Worm (Caenorhabditis elegans) whole organism, L2 larva: ENCODE results near the gene cdk-1.

ENCODE experiments used
- C34F6.9 ChIP-seq: fragments of 150-350 bp; optimal IDR thresholded peaks from 2 replicates; lab custom pipeline; 2014; ENCODE audit warnings: missing biosample characterization, missing genetic modification characterization
- F13H6.1 ChIP-seq: sonication (generic microtip); optimal IDR thresholded peaks from 2 replicates; lab custom pipeline; 2016; ENCODE audit warnings: missing genetic modification characterization, missing compliant biosample characterization
- Y55F3AM.14 ChIP-seq: fragments of 200-800 bp; sonication (Bioruptor generic); optimal IDR thresholded peaks from 2 replicates; lab custom pipeline; 2018; ENCODE audit warnings: mild to moderate bottlenecking, missing genetic modification characterization, missing compliant biosample characterization
- ZK546.5 ChIP-seq: sonication (generic microtip); optimal IDR thresholded peaks from 2 replicates; lab custom pipeline; 2017; ENCODE audit warnings: missing biosample characterization, missing genetic modification characterization
- alr-1 ChIP-seq: fragments of 150-350 bp; optimal IDR thresholded peaks from 2 replicates; lab custom pipeline; 2014; ENCODE audit warnings: missing biosample characterization, missing genetic modification characterization
- aly-2 ChIP-seq: fragments of 150-350 bp; optimal IDR thresholded peaks from 2 replicates; lab custom pipeline; 2014; ENCODE audit warnings: missing biosample characterization, missing genetic modification characterization
- blmp-1 ChIP-seq: sonication (generic microtip); optimal IDR thresholded peaks from 2 replicates; lab custom pipeline; 2017; ENCODE audit warnings: missing genetic modification characterization, mild to moderate bottlenecking, missing compliant biosample characterization, antibody characterized with exemption, moderate library complexity; ENCODE audit not compliant: insufficient read depth
- ceh-16 ChIP-seq: fragments of 150-350 bp; optimal IDR thresholded peaks from 2 replicates; lab custom pipeline; 2014; ENCODE audit warnings: missing biosample characterization, missing genetic modification characterization
- ceh-82 ChIP-seq: fragments of 150-350 bp; optimal IDR thresholded peaks from 2 replicates; lab custom pipeline; 2014; ENCODE audit warnings: missing biosample characterization, missing genetic modification characterization
- crh-2 ChIP-seq: sonication (generic microtip); optimal IDR thresholded peaks from 2 replicates; lab custom pipeline; 2017; ENCODE audit warnings: missing biosample characterization, missing genetic modification characterization
- dmd-4 ChIP-seq: sonication (generic microtip); optimal IDR thresholded peaks from 2 replicates; lab custom pipeline; 2017; ENCODE audit warnings: missing biosample characterization, missing genetic modification characterization
- egl-27 ChIP-seq: sonication (generic microtip); optimal IDR thresholded peaks from 3 replicates; lab custom pipeline; 2017; ENCODE audit warnings: missing biosample characterization, missing genetic modification reagents, missing genetic modification characterization
- elt-1 ChIP-seq: fragments of 150-350 bp; optimal IDR thresholded peaks from 2 replicates; lab custom pipeline; 2014; ENCODE audit warnings: missing biosample characterization, missing genetic modification characterization
- fos-1 ChIP-seq: fragments of 150-350 bp; optimal IDR thresholded peaks from 2 replicates; lab custom pipeline; 2014; ENCODE audit warnings: missing biosample characterization, missing genetic modification characterization
- gmeb-1 ChIP-seq: fragments of 150-350 bp; optimal IDR thresholded peaks from 2 replicates; lab custom pipeline; 2014; ENCODE audit warnings: missing biosample characterization, missing genetic modification characterization
- lin-11 ChIP-seq: fragments of 150-350 bp; sonication (generic microtip); optimal IDR thresholded peaks from 2 replicates; lab custom pipeline; 2014; ENCODE audit warnings: missing biosample characterization, missing genetic modification characterization, inconsistent platforms, mixed read lengths
- lin-39 ChIP-seq: fragments of 150-350 bp; optimal IDR thresholded peaks from 2 replicates; lab custom pipeline; 2014; ENCODE audit warnings: missing biosample characterization, missing genetic modification reagents, missing genetic modification characterization
- lsy-2 ChIP-seq, 2 experiments: fragments of 150-350 bp in 1 of 2; sonication (generic microtip) in 1 of 2; optimal IDR thresholded peaks; 2 replicates each; lab custom pipeline; 2014 to 2017; ENCODE audit warnings: missing biosample characterization in 2 of 2, missing genetic modification characterization in 2 of 2
- mab-5 ChIP-seq: fragments of 150-350 bp; optimal IDR thresholded peaks from 2 replicates; lab custom pipeline; 2014; ENCODE audit warnings: missing biosample characterization, missing genetic modification characterization
- mbf-1 ChIP-seq: sonication (generic microtip); optimal IDR thresholded peaks from 2 replicates; lab custom pipeline; 2017; ENCODE audit warnings: missing biosample characterization, missing genetic modification characterization
- nhr-11 ChIP-seq: fragments of 150-350 bp; optimal IDR thresholded peaks from 2 replicates; lab custom pipeline; 2014; ENCODE audit warnings: missing biosample characterization, missing genetic modification characterization
- nhr-12 ChIP-seq: fragments of 150-350 bp; optimal IDR thresholded peaks from 2 replicates; lab custom pipeline; 2014; ENCODE audit warnings: missing biosample characterization, missing genetic modification characterization
- nhr-129 ChIP-seq: fragments of 150-350 bp; optimal IDR thresholded peaks from 2 replicates; lab custom pipeline; 2014; ENCODE audit warnings: missing biosample characterization, missing genetic modification characterization
- nhr-21 ChIP-seq: fragments of 150-350 bp; optimal IDR thresholded peaks from 2 replicates; lab custom pipeline; 2014; ENCODE audit warnings: missing biosample characterization, missing genetic modification characterization
- nhr-23 ChIP-seq: fragments of 150-350 bp; optimal IDR thresholded peaks from 2 replicates; lab custom pipeline; 2014; ENCODE audit warnings: missing biosample characterization, missing genetic modification reagents, missing genetic modification characterization
- nhr-237 ChIP-seq: fragments of 150-350 bp; optimal IDR thresholded peaks from 2 replicates; lab custom pipeline; 2014; ENCODE audit warnings: missing biosample characterization, missing genetic modification characterization
- nhr-25 ChIP-seq: fragments of 150-350 bp; sonication (generic microtip); optimal IDR thresholded peaks from 3 replicates; lab custom pipeline; 2014; ENCODE audit warnings: missing biosample characterization, missing genetic modification characterization
- peb-1 ChIP-seq: fragments of 150-350 bp; optimal IDR thresholded peaks from 2 replicates; lab custom pipeline; 2014; ENCODE audit warnings: missing biosample characterization, missing genetic modification characterization
- sem-4 ChIP-seq: fragments of 150-350 bp; optimal IDR thresholded peaks from 2 replicates; lab custom pipeline; 2014; ENCODE audit warnings: missing biosample characterization, missing genetic modification reagents, missing genetic modification characterization
- skn-1 ChIP-seq: sonication (generic microtip); optimal IDR thresholded peaks from 2 replicates; lab custom pipeline; 2017; ENCODE audit warnings: missing biosample characterization, missing genetic modification characterization
- snpc-4 ChIP-seq: fragments of 150-350 bp; optimal IDR thresholded peaks from 2 replicates; lab custom pipeline; 2014; ENCODE audit warnings: missing biosample characterization, missing genetic modification characterization
- unc-39 ChIP-seq: fragments of 150-350 bp; optimal IDR thresholded peaks from 2 replicates; lab custom pipeline; 2014; ENCODE audit warnings: missing biosample characterization, missing genetic modification characterization
- unc-55 ChIP-seq: fragments of 150-350 bp; sonication (generic microtip); optimal IDR thresholded peaks from 3 replicates; lab custom pipeline; 2014; ENCODE audit warnings: missing biosample characterization, missing genetic modification reagents, missing genetic modification characterization
- unc-62 ChIP-seq: fragments of 150-350 bp; optimal IDR thresholded peaks from 2 replicates; lab custom pipeline; 2014; ENCODE audit warnings: missing biosample characterization, missing genetic modification reagents, missing genetic modification characterization
- zag-1 ChIP-seq: fragments of 150-350 bp; optimal IDR thresholded peaks from 2 replicates; lab custom pipeline; 2014; ENCODE audit warnings: missing biosample characterization, missing genetic modification characterization
- ztf-1 ChIP-seq: fragments of 200-800 bp; sonication (Bioruptor generic); conservative IDR thresholded peaks from 2 replicates; pipeline ENCODE4 v1.3.6; 2022; ENCODE audit warnings: missing genetic modification characterization, missing compliant biosample characterization
- ztf-11 ChIP-seq: sonication (generic microtip); optimal IDR thresholded peaks from 2 replicates; lab custom pipeline; 2017; ENCODE audit warnings: missing biosample characterization, missing genetic modification characterization

cdk-1 gene

DNA sequence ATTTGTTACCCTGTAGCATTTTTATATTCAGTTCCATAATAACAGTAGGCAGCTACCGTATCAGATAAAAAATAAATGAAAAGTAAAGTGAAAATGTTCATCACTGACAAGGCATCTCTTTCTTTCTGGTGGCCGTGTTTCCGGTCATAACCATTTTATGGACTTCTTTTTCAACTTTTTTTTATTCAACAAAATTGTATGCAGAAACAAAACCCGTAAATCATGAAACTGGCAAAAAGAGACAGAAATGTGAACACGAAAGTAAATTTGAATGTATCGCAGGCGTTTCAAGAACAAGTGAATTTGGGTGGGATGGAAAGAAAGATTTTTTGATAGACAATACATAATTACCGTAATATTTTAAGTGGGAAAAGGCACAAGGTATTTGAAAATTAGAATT lies 22.2 kb upstream of the cdk-1 start, which contains the start of gene clec-162:
TSS of gene clec-162 (minus strand) at position 101 of the 400 bp plus-strand sequence.
- TF ChIP-seq lin-11 (tag; lab: Kevin White, UChicago) (no peak), crh-2 (tag; lab: Kevin White, UChicago) (no peak), ceh-16 (tag; lab: Kevin White, UChicago) (no peak), lin-39 (tag; lab: Kevin White, UChicago) (no peak)

DNA sequence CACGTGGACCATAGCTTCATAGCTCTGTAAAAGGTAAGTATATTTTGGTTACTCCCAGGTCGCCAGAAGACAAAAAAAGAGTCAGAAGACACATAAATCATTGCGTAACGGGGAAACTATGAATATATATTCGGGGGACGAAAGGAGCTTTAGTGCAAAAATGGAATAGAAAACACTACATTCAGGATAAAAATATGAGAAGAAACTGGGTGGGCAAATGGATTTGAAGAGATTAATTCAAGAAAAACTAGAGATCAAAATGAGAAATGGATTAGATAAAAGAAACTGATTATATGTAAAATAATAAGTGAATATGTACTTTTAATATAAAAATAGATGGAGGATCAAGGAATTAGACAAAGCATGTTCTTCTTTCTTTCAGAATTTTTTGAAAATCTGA lies 19.8 kb upstream of the cdk-1 start, which contains the start of gene C07A9.12:
TSS of gene C07A9.12 (minus strand) at position 101 of the 400 bp plus-strand sequence.
- TF ChIP-seq mbf-1 (no peak), aly-2 (tag; lab: Kevin White, UChicago) (no peak), lin-39 (tag; lab: Kevin White, UChicago) (no peak), nhr-23 (no peak), fos-1 (no peak), nhr-25 (tag; lab: Kevin White, UChicago) (no peak)

DNA sequence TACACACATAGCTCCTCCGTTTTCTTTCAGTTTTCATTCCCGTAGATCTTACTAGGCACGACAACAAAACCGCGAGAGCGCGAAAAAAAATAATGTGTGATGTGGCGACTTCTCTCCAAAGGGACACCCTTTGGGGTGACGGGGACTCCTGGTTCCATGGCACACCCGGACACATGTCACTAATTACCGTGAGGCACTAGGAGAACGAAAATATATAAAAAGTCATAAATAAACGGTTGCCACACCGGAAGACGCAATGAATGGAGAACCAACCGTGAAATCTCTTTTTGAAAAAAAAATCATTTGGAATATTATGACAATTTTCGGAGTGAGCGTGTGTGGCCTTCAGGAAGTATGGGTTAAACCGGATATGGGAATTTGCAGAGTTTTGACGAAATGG lies 16.9 kb upstream of the cdk-1 start:
- TF ChIP-seq unc-55 (GFP tag; lab: Kevin White, UChicago) (no peak), nhr-23 (no peak), nhr-12 (tag; lab: Kevin White, UChicago) (no peak), Y55F3AM.14 (GFP tag; lab: Kevin White, UChicago) (no peak), elt-1 (no peak), zag-1 (tag; lab: Kevin White, UChicago) (no peak), unc-62 (no peak), crh-2 (tag; lab: Kevin White, UChicago) (no peak), nhr-25 (tag; lab: Kevin White, UChicago) (no peak), ceh-82 (tag; lab: Kevin White, UChicago) (no peak), mbf-1 (no peak), egl-27 (tag; lab: Kevin White, UChicago) (no peak), sem-4 (tag; lab: Kevin White, UChicago) (no peak)

DNA sequence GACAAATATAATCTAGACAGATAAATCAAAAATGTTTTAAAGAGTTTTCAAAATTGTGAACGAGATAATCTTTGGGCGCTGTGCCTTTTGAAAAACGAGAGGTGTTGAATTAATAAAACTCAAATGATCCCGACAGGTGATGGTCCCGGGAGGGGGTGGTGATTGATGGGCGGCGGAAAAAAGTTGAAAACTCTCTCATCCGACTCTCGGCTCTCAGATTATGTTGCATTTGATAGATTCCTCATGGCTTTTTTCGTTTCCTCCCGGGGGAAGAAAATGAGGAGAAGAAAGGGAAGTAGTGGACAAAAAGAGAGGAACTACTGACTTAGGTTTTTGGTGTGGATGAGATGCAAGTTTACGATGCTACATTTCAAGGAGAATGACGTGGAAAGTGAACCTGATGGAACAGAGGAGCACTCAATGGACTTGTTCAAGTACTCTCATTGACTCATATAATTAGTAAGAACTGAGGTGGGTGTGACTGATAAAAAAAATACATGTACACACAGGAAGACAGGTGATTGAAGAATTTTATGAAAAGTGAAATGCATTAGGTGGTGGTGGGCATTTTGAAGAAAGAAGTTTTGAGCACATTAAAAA lies 15.9 kb upstream of the cdk-1 start:
- peak in 1 of 2 experiments; percentile 44 for TF ChIP-seq lsy-2 (tag; optimal IDR thresholded peaks at IDR 0.05; lab: Kevin White, UChicago)
- TF ChIP-seq C34F6.9 (tag; lab: Kevin White, UChicago) = peak; percentile 8
- peak; percentile 45 for TF ChIP-seq mab-5
- peak; percentile 40 for TF ChIP-seq zag-1 (tag; lab: Kevin White, UChicago)
- TF ChIP-seq blmp-1 (tag; lab: Kevin White, UChicago) = no peak
- TF ChIP-seq, all 48 proteins: peak for 4

DNA sequence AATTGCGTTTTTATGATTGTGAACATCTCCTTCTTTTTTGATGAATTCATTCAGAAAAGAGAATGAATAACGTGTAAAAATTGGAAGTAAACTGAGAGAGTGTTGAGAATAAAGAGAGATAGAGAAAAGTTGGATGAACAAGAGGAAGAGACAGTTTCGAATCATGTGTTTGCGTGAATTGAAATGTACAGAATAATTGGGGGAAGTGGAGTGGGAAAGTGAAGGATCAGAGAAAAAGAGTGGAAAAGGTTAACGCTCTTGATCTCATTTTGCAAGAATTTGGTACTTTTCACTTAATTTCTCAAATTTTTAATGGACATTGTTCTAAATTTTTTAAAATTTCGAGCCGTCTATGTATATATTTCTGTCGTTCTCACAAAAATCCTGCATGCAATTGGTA lies 13.9 kb upstream of the cdk-1 start:
- peak; percentile 19 for TF ChIP-seq nhr-129 (tag; lab: Kevin White, UChicago)
- TF ChIP-seq unc-39 = no peak
- TF ChIP-seq, all 48 proteins: peak for 1

DNA sequence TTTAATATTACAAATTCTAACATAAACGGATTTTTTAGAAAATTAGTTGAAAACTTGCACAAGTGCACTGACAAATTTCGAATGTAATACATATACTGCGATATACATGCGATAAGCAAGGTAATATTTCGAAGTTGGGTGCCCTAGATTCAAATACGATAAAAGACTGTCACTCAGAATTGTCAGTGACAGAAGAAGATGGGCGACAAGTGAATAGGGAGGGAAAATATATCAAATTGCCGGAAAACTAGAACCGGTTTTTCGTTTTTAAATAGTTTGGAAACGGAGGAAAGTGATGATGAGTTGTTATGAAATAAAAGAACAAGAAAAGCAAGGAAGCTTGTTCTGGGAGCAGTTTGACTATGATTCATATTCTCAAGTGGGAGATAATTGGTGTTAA lies 13.2 kb upstream of the cdk-1 start:
- TF ChIP-seq ZK546.5 (tag; lab: Kevin White, UChicago) (no peak), ztf-1 (GFP tag; lab: Robert Waterston, UW) (no peak), F13H6.1 (no peak), unc-62 (no peak), mbf-1 (no peak), nhr-11 (tag; lab: Kevin White, UChicago) (no peak), nhr-237 (tag; lab: Kevin White, UChicago) (no peak), egl-27 (tag; lab: Kevin White, UChicago) (no peak), unc-39 (no peak), ztf-11 (no peak), peb-1 (tag; lab: Kevin White, UChicago) (no peak), dmd-4 (tag; lab: Kevin White, UChicago) (no peak), nhr-21 (tag; lab: Kevin White, UChicago) (no peak), gmeb-1 (tag; lab: Kevin White, UChicago) (no peak), sem-4 (tag; lab: Kevin White, UChicago) (no peak), snpc-4 (tag; lab: Kevin White, UChicago) (no peak), skn-1 (tag; lab: Kevin White, UChicago) (no peak), alr-1 (no peak), nhr-129 (tag; lab: Kevin White, UChicago) (no peak), elt-1 (no peak)
